Fruit fly (Drosophila melanogaster) whole organism, adult: Measurements from ENCODE around the gene Rassf.

Source experiments
- CG11617 ChIP-seq: fragments of 200-800 bp; sonication (Bioruptor generic); optimal IDR thresholded peaks from 2 replicates; lab custom pipeline; 2017; ENCODE audit warnings: mild to moderate bottlenecking, missing biosample characterization, missing genetic modification reagents, missing genetic modification characterization
- CG12768 ChIP-seq: fragments of 200-800 bp; sonication (Bioruptor generic); optimal IDR thresholded peaks from 2 replicates; lab custom pipeline; 2017; ENCODE audit warnings: missing biosample characterization, missing genetic modification characterization, mild to moderate bottlenecking, moderate library complexity, missing genetic modification reagents
- CG14711 ChIP-seq: fragments of 200-800 bp; sonication (Bioruptor generic); optimal IDR thresholded peaks from 2 replicates; lab custom pipeline; 2018; ENCODE audit warnings: missing biosample characterization, mild to moderate bottlenecking, missing genetic modification characterization, moderate library complexity
- CG1620 ChIP-seq: fragments of 200-800 bp; sonication (Bioruptor generic); optimal IDR thresholded peaks from 2 replicates; lab custom pipeline; 2016; ENCODE audit warnings: missing biosample characterization, missing genetic modification characterization
- CG5204 ChIP-seq: fragments of 200-800 bp; sonication (Bioruptor generic); optimal IDR thresholded peaks from 2 replicates; lab custom pipeline; 2016; ENCODE audit warnings: missing biosample characterization, missing genetic modification characterization
- CG7101 ChIP-seq: fragments of 200-800 bp; sonication (Bioruptor generic); optimal IDR thresholded peaks from 2 replicates; lab custom pipeline; 2018; ENCODE audit warnings: missing biosample characterization, mild to moderate bottlenecking, missing genetic modification characterization, moderate library complexity
- Clk ChIP-seq: fragments of 200-800 bp; sonication (Bioruptor generic); optimal IDR thresholded peaks from 2 replicates; lab custom pipeline; 2017; ENCODE audit warnings: missing biosample characterization, missing genetic modification characterization
- Crg-1 ChIP-seq: fragments of 200-800 bp; sonication (Bioruptor generic); optimal IDR thresholded peaks from 2 replicates; lab custom pipeline; 2016; ENCODE audit warnings: missing biosample characterization, missing genetic modification characterization
- cnc ChIP-seq, 2 experiments: fragments of >200 bp; optimal IDR thresholded peaks; 2 replicates each; lab custom pipeline; 2017
- tj ChIP-seq: fragments of 200-800 bp; sonication (Bioruptor generic); optimal IDR thresholded peaks from 3 replicates; lab custom pipeline; 2017; ENCODE audit warnings: missing biosample characterization, mild to moderate bottlenecking, missing genetic modification characterization, moderate library complexity

dm6 chr3R:23157664-23158151 lies 40.0 kb upstream of the Rassf start, which contains the start of gene unk:
- TF ChIP-seq CG5204 (GFP tag; lab: Kevin White, UChicago) (no peak), tj (no peak), CG11617 (GFP tag; lab: Kevin White, UChicago) (no peak), CG1620 (peak; percentile 3), CG7101 (tag; lab: Kevin White, UChicago) (no peak), CG12768 (no peak), Clk (GFP tag; lab: Kevin White, UChicago) (no peak), cnc (optimal IDR thresholded peaks at IDR 0.05; lab: Kevin White, UChicago) (no peak), CG14711 (no peak), Crg-1 (GFP tag; lab: Kevin White, UChicago) (peak; percentile 24)
